Fruit fly (Drosophila melanogaster): ENCODE measurements around the gene CG13455.

Gene CG13455

DNA sequence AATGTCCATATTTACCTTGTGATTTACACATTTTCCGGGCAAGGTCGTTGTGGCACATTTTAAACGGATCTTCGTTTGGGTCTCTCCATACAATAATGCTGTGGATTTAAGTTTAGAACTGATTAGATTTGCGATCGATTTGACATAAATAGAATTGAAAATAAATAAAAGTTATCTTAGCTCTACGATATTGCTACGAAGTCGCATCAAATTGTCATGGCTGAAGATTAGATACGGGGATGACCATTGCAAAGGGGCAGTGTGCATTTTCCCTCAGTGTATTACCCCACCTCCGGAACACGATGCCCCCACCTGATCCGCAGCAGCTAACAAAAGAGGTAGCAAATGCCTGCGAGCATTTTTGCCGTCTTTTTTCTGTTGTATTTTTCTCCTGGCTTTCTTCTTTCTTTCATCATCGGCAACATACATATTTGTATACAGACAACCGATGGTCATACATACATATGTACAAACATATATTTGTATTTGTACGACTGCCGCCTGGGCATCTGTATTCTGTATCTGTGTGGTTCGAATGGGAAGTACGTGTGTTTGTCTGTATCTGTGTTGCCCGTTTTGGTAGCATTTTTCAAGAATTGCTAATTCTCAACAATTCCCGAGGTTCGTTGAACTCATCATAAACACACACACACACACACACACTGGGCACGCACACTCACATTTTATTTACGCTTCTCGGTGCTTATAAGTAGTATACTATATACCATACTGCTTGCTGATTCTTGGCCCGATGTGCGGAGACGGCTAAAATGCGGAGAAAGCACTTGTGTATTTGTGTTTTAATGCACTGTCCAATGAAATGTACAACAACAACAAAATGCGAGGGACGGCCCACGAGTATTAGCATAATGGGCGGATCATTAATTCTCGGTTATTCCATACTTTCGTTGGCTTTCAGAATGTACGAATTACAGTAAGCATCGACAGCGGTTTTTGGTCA lies 48.4 kb downstream of the CG13455 start:
- TF ChIP-seq Crg-1 (GFP tag; optimal IDR thresholded peaks at IDR 0.05) (no peak), tj (GFP tag; optimal IDR thresholded peaks at IDR 0.05) (peak; percentile 95)

DNA sequence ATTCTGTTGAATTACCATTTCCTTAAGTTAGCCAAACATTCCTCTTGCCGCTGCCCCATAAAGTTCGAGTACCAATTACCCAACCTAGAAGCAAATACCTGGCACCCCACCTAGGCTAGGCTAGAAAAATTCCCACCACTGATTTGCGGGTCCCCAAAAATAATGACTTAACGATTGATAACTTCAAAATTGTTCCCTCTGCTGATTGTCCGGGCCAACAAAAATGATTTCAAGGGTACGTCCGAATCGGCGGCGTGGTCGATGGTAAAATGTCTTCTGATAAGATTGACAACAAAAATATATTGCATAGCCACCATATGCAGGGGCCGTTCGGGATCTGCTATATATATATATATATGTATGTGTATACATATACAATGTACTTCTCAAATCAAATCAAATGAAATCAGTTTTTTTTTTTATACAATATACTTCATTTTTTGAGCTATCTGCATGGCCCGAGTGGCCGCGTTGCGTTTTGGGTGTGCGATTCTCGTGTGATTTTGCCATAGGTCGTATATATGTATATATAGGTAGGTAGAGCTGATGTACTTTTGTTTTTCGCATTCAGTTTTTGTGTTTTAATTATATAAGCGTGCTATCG lies 50.9 kb downstream of the CG13455 start:
- TF ChIP-seq CG7045 (GFP tag; optimal IDR thresholded peaks at IDR 0.05) (no peak), toe (GFP tag; optimal IDR thresholded peaks at IDR 0.05) (no peak), CG11617 (GFP tag; optimal IDR thresholded peaks at IDR 0.05) (no peak), CG14711 (tag; optimal IDR thresholded peaks at IDR 0.05) (no peak), Mnt (GFP tag; optimal IDR thresholded peaks at IDR 0.05) (no peak), CG12768 (GFP tag; optimal IDR thresholded peaks at IDR 0.05) (no peak), kay (GFP tag; ENCODE audit: borderline replicate concordance) (peak; percentile 64), Clk (GFP tag; optimal IDR thresholded peaks at IDR 0.05) (no peak), cic (GFP tag; optimal IDR thresholded peaks at IDR 0.05) (peak; percentile 8), cnc (optimal IDR thresholded peaks at IDR 0.05) (no peak)

Data from whole organism, adult.